Worm (Caenorhabditis elegans) whole organism, dauer: ENCODE measurements around the gene R11.3.

Source experiments
- unc-62 ChIP-seq: sonication (generic microtip); optimal IDR thresholded peaks from 2 replicates; lab custom pipeline; 2017; ENCODE audit warnings: missing biosample characterization, missing genetic modification reagents, missing genetic modification characterization

Gene R11.3

DNA sequence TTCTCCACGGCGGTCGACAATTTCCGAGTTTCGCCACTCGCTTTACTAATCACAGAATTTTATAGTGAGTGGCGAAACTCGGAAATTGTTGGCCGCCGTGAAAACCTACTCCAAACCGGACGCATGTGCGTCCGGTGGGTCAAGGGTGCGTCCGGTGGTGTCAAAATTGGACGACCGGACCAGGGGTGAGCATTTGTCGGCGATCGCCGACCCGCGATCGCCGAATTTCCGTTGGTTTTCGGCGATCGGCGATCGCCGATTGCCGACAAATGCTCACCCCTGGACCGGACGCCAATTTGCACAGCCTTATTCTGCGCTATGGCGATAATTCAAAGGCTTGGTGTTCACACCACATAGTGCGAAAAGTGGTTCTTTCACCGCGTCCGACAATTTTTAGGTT, 5.3 kb upstream of the R11.3 start:
- TF ChIP-seq unc-62 (GFP tag; lab: Kevin White, UChicago) = no peak

DNA sequence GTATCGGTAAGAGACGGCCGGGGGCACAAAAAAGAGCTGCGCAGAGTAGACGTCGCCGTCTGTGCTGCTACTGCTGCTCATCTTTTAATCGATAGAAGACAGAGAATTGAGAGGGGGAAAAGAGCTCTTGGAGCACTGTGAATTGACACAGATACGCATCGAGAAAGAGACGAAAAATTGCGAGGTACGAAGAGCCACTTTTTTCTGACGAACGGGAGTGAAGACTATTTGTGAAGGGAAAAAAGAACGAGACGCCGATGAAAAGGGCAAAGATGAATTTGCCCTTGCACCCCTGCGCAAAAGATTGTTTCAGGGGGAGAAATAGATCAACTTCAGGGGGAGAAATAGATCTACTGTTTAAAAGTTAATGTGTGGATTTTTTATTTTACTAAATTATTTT, 3.2 kb upstream of the R11.3 start:
- no peak for TF ChIP-seq unc-62 (GFP tag; lab: Kevin White, UChicago)

DNA sequence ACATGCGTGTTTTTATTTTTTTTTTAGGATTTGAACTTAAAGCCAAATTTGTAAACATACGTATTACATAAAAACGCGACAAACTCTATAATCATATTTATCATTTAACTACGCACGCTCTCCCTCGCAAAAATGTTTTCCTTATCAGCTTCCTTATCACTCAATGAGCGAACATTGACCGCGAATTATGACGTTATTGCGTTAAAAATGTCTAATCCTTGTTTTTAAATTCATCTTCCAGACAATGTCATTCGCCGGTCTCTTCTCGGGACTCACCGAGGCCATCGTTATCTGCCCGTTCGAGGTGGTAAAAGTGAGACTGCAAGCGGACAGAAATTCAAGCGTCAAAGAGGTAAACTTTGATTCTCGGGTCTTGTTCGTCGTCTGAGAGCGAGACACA, 6.5 kb downstream of the R11.3 start:
- no peak for TF ChIP-seq unc-62 (GFP tag; lab: Kevin White, UChicago)

DNA sequence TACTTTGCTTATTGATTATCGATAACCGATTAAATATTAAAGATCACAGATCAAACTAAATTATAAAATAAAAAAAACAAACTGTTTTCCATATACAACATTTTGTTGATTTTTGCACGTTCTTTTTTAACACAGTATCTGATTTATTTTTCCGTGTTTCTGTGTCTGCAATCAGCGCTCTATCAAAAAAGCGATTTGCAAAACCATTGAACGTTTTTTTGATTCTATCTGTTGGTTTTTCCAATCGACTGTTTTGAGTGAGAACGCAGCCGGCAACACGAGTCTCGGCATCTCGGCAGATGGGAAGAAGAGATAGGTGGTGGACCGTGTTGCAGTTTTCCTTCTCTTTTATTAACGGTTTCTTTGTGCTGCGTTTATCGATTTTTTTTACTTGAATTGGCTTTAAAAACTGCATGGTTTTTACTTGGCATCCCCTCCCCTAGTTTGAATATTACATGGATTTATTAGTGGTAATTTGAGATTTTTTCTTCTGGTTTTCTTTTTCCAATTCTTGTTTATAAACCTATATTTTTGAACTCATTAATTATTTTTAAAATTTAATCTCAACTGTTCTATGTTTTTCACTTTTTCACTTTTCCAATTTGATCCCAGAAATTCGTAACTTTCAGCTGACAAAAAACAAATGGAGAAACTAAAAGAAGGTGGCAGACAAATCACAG, 9.7 kb downstream of the R11.3 start, which contains the start of gene slc-25A21:
Gene slc-25A21 (plus strand): TSS at position 630 of the 680 bp plus-strand sequence.
- TF ChIP-seq unc-62 (GFP tag; lab: Kevin White, UChicago) = no peak

DNA sequence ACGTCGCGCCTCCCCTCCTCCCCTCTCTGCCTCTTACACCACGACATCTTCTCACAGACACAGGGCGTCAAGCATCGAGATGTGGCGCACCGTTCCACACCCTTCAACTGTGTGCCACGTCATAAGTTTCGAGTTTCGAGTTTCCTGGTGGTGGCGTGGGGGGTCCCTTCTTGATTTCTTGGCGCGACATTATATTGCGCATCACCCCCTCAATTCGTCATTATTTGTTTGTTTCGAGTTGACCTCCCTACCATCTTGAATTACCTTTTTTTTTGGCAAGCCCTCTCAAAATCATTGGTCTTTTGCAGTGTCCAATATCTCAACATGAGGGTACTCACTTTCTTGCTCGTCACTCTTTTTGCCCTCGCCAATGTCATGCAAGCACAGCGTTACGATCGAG, 15.0 kb downstream of the R11.3 start, which contains the start of gene nlp-67:
Gene nlp-67 (plus strand): TSS at position 301 of the 400 bp plus-strand sequence.
- no peak for TF ChIP-seq unc-62 (GFP tag; lab: Kevin White, UChicago)

DNA sequence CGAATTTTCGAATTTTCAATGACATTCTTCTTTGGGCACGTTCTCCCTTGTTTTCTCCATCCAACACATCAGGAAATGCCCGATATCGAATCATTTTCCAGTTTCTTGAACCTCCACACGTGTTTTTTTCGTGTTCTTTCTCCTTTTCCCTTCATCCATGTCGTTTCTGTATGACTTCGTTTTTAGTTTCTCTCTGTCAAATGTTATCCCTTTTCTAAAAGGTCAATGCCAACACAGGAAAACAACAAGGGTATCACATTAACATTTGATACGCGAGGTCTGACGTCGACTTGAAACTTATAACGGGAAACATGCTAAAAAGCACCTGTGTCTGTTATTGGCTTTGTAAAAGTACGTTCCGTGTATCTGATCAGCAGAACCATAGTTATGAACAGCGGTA, 26.2 kb downstream of the R11.3 start:
- TF ChIP-seq unc-62 (GFP tag; lab: Kevin White, UChicago) = no peak

DNA sequence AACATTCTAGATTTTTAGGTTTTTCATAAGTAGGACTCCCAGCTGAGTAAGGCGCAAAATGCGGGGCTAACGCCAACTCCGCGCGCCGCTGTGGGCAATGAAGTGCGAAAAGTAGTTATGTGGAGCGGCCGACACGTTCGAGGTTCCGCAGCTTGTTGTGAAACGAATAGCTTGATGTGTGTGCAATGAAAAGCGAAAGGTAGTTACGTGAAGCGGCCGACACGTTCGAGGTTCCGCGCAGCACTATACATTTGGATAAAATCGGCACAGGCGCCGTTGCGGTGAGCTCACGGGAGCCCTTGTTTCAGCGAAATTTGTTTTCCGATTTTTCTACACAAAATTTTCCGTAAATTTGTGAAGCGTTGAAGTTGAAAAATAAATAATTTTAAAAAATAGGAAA, 32.1 kb downstream of the R11.3 start:
- TF ChIP-seq unc-62 (GFP tag; lab: Kevin White, UChicago) = no peak

DNA sequence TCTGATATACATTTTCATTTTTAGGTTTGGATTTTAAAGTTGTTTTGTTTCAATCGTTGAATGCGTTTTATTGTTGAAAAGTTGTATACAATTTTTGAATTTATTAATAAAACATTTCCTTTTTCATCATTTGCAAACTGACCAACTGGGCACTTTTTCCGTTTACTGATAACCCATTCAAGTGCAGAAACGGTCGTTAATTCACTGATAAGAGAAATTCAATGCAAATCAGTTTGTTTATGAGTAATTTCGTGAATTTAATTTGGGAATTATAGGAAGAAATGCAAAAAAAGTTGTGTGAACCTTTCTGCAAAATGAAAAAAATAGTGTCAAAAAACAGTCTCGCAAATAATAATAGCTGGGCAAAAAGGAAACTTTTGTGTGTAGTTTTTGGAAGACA, 32.6 kb downstream of the R11.3 start:
- TF ChIP-seq unc-62 (GFP tag; lab: Kevin White, UChicago) = no peak

DNA sequence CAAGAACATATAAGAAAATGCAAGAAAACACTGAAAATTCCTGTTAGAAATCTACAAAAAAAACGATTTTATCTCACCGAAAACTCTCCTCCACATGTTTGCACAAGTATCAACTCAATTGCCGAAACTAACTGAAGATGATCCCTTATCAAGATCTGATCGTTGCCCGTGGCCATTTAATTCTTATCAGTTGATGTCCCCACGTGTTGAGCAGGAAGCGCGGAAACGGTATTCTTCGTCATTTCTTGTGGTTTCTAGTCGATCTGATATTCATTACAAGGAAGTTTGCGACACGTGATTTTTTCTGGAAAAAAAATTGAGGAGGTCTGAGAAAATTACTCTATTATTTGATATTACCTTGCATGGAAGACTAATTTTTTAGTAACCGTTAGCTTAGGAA, 35.6 kb downstream of the R11.3 start, which contains the start of gene F09C8.1:
Gene F09C8.1 (minus strand): TSS at position 123 of the 400 bp plus-strand sequence.
- TF ChIP-seq unc-62 (GFP tag; lab: Kevin White, UChicago) = no peak

DNA sequence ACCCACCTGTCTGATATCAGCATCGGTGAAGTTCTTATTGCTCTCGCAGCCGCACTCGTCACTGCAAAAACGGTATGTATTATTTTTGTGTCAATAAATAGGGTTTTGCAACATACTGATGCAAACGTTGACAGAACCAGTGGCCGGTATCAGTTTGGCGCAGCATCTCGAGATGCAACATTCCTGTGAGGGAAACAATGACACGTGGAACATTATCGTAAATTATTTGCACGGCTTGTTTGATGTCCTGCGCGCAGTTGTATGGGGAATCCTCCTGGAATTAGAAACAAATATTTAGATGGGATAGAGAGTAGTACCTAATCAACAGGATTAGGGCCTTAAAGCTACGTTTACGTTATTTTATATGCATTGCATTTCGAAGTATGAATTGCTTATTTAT, 38.1 kb downstream of the R11.3 start:
- no peak for TF ChIP-seq unc-62 (GFP tag; lab: Kevin White, UChicago)

DNA sequence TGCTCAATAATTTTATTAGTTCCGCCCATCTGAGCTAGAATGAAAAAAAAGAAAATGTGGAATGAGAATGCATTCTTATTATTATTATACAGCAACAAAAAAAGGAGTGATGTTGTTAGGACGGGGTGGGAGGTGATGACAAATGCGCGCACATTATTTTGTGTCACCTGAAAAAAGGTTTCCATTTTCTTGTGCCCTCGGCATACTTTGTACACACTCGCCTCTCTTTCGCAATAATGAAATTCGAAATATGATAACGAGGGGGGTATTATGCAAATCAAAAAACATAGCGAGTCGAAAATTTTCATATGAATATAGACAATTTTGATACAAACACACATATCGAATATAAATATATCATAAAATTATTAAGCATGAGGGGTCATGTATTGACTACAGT, 39.7 kb downstream of the R11.3 start:
- no peak for TF ChIP-seq unc-62 (GFP tag; lab: Kevin White, UChicago)

DNA sequence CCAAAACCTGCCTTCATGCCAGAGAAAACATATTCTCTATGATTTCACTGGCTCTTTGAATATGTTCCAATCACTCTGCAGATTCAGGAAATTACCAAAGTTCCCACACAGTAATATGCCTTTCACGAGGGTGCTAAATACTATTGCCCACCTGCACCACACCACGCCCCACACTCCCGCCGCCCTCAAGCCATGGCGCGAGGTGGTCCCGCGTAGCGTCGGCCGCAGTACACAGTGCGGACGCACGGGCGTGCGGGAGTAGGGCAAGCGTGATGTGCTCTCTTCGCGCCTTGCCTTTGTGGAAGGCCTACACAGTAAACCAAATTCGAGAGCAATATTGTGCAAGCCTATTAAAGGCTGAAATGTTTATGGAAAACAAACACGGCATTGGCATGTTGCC, 41.6 kb downstream of the R11.3 start:
- no peak for TF ChIP-seq unc-62 (GFP tag; lab: Kevin White, UChicago)

DNA sequence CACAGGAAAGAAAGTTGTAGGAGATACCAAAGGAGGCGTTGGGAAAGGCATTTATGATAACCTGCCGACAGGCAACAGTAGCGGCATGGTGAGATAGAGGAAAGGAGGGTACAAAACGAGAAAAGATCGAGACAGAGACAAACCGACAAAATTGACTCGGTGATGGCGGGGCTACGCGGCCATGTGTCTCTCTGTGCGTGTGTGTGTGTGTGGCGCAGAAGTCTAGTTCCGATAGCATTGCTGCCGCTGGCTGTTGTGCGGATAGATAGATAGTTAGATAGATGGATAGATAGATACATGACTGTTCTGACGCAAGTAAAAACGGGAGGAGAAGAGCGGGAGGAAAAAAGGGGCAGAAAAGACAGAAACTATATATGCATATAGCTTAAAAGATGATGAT, 42.2 kb downstream of the R11.3 start:
- no peak for TF ChIP-seq unc-62 (GFP tag; lab: Kevin White, UChicago)

DNA sequence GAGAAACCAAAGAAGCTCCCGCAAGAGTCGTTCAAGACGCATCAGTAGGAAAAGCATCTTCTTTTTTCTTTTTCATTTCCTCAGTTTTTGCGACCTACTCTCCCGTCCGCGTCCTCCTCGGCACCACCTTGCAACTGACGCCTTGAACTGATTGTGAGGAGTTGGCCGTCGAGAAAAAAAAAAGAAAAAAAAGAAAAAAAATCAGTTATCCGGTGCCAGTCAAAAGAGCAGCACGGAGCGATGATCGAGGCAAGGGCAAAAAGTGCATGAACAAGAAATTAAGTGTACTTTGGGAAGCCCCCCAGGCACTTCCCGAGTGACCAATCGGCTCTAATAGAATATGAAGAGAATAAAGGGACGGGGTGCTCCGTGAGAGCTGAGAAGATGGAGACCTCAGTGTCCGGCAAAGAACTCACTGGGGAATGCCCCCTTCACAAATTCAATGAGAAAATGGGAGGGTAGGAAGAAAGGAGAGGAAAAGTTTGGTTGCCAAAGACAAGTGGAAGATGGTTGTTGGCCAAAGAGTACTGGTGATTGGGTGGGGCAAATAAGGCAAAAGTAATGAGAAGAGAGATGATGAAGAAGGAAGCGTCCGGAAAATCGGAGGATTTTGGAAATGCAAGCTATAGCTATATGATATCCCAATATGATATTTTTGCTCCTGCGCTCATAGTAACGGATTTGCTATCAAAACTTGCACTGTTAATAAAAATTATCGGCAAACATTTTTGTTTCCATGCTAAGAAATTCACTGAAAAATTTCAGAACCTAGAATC, 43.6 kb downstream of the R11.3 start:
- no peak for TF ChIP-seq unc-62 (GFP tag; lab: Kevin White, UChicago)

DNA sequence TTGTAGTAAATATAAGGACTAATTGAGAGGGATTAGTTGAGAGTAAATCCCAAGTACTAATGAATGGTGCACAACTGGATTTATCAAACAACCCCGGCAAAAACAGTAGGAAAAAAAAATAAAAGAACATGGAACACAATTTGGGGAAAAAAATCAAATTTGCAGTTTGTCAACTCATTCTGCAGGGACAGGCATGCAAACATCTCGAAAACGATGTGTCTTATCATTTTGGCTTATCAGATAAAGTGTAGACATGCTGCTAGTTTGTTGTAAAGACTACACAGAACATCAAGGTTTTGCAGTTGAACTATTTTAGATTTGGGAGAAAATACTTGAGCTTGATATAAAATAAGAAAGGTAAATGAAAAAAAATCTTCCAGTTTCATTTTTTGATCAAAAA, 45.3 kb downstream of the R11.3 start:
- TF ChIP-seq unc-62 (GFP tag; lab: Kevin White, UChicago) = no peak

DNA sequence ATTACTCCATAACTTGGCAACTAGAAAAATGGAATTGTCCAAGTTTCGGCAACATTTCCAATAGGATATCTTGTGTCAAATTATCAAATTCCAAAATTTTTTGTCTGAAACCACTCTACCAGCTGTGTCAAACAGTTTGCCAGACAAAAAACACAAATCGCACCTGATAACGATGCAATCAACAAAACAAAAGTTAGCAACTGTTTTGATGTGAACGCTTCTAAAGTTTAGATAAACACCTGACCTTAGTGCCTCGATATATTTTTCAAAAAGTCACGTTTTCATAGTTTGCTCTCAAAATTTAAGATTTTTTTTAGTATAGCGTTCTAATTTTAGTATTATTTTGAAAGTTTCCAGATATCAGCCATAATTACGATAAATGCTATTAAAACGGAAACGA, 47.7 kb downstream of the R11.3 start:
- TF ChIP-seq unc-62 (GFP tag; lab: Kevin White, UChicago) = no peak

DNA sequence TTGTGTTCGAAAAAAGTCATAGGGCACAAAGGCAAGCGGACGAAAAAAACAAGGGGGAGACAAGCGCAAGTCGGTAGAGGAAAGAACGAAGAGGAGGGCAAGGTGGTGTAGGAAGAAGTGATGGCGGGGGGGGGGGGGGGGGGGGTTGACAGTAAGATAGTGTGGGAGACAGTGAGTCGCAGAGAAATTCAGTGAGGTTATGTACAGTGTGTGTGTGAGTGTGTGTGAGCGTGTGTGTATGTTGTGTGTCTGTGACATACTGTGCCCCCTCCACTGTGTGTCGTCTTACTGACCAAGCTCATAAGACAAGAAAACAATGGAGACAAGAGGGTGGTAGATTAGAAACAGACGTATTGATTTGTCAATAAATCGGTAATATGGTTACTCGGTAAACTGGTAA, 48.9 kb downstream of the R11.3 start:
- no peak for TF ChIP-seq unc-62 (GFP tag; lab: Kevin White, UChicago)
